Worm (Caenorhabditis elegans) whole organism, L3 larva: ENCODE data around the gene fipr-4.

Source experiments
- ZK546.5 ChIP-seq: sonication (generic microtip); optimal IDR thresholded peaks from 2 replicates; lab custom pipeline; 2017; ENCODE audit warnings: missing biosample characterization, missing genetic modification characterization
- lin-39 ChIP-seq: fragments of 150-350 bp; optimal IDR thresholded peaks from 2 replicates; lab custom pipeline; 2018; ENCODE audit warnings: missing biosample characterization, missing genetic modification reagents, missing genetic modification characterization
- nhr-11 ChIP-seq: fragments of 150-350 bp; optimal IDR thresholded peaks from 2 replicates; lab custom pipeline; 2014; ENCODE audit warnings: missing biosample characterization, missing genetic modification characterization
- nhr-67 ChIP-seq: fragments of 150-350 bp; optimal IDR thresholded peaks from 2 replicates; lab custom pipeline; 2014; ENCODE audit warnings: missing biosample characterization, missing genetic modification characterization

DNA sequence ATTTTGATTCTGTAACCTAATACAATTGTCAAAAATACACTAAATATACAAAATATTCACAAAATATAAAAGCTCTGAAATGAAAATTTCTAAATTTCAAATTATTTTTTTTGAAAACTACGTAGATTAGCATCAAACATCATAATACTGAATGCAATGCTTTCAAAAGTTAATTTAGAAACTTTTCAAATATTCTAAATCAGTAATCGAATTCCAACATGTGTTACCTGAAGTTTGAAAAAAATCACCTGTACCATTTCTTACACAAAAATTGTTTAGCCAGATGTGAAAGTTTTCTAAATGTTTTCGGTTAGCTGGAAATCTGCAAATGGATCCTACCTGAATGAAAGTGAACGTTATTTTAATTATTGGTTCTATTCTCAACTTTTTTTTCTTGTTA is 6.3 kb downstream of the fipr-4 start, which contains the start of gene C12D8.20:
- TF ChIP-seq nhr-11 (tag; lab: Kevin White, UChicago) (no peak), lin-39 (tag; lab: Kevin White, UChicago) (no peak), ZK546.5 (tag; lab: Kevin White, UChicago) (no peak), nhr-67 (tag; lab: Kevin White, UChicago) (no peak)
